Fruit fly (Drosophila melanogaster): ENCODE measurements around the gene CG14234.

DNA sequence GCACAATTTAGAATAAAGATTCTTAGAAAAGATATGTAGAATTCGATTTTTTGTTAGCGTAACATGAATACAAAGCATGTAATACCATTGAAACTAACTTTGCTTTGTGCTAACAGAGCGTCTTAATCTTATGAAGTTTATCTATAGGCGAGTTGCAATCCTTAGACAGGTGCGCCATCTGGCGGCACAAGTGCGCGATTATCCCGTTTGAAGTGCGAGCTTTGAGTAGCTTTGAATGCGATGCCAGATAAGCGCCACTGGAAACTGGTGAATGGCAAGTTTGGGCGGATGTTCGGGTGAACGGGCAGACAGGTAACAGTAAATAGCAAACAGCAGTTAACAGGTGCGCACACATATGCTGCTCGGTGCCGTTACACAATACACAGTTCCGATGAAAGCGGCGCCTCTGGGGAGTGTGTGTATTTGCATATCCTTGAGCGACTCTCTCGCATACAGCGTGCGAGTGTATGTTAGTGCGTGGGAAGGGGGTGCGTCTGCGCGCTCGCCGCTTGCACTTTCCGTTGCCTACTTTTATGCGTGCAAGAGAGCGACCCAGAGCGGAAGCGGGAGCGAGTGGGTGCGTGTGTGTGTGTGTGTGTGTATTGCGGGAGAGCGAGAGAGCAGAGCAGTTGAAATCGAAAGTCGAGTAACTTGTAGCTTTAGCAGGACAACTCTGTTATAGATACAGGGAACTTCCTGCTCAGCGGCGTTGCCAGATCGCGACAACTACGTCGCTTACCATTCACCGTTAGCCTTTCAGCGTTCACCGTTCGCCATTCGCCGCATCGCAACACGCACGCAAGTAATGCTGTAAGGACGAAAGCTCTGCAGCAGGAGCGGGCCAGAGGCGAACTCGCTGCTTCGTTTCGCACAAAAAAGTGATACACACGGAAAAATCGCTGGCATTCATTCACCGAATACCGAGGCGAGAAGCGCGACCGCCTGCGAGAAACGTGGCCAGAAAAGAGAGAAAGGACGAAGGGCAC is 17.1 kb upstream of the CG14234 start, which contains the start of gene CG12531:
- no peak for TF ChIP-seq ttk (optimal IDR thresholded peaks at IDR 0.05)
- TF ChIP-seq insv (optimal IDR thresholded peaks at IDR 0.05): no peak

Data from Kc167 (cell line).